Worm (Caenorhabditis elegans) whole organism, L4 larva: Measurements from ENCODE around the gene Y45F3A.4.

Source experiments
- F10B5.3 ChIP-seq: sonication (generic microtip); optimal IDR thresholded peaks from 2 replicates; lab custom pipeline; 2016; ENCODE audit warnings: mild to moderate bottlenecking, missing genetic modification characterization, missing compliant biosample characterization
- F26F4.8 ChIP-seq: fragments of 200-800 bp; sonication (Bioruptor generic); conservative IDR thresholded peaks from 2 replicates; pipeline ENCODE4 v1.3.6; 2022; ENCODE audit warnings: missing genetic modification characterization, missing compliant biosample characterization
- F37D6.2 ChIP-seq: sonication (generic microtip); optimal IDR thresholded peaks from 2 replicates; lab custom pipeline; 2016; ENCODE audit warnings: mild to moderate bottlenecking, missing genetic modification characterization, missing compliant biosample characterization
- F44E2.7 ChIP-seq: fragments of 200-800 bp; sonication (Bioruptor generic); IDR thresholded peaks from 2 replicates; pipeline ENCODE4 v2.1.2; 2022; ENCODE audit warnings: missing genetic modification characterization, missing compliant biosample characterization
- Y75B8A.6 ChIP-seq: fragments of 200-800 bp; sonication (Bioruptor generic); IDR thresholded peaks from 2 replicates; pipeline ENCODE4 v1.3.6; 2022; ENCODE audit warnings: missing genetic modification reagents, missing genetic modification characterization, missing compliant biosample characterization
- ZK337.2 ChIP-seq: fragments of 200-800 bp; sonication (Bioruptor generic); IDR thresholded peaks from 2 replicates; pipeline ENCODE4 v1.3.6; 2022; ENCODE audit warnings: missing genetic modification reagents, missing genetic modification characterization, missing compliant biosample characterization
- aly-2 ChIP-seq: sonication (generic microtip); optimal IDR thresholded peaks from 2 replicates; lab custom pipeline; 2018; ENCODE audit warnings: missing biosample characterization, missing genetic modification characterization
- arid-1 ChIP-seq: fragments of 200-800 bp; sonication (Bioruptor generic); conservative IDR thresholded peaks from 2 replicates; pipeline ENCODE4 v1.3.6; 2022; ENCODE audit warnings: missing genetic modification reagents, missing genetic modification characterization, missing compliant biosample characterization
- ceh-28 ChIP-seq: fragments of 150-350 bp; optimal IDR thresholded peaks from 2 replicates; lab custom pipeline; 2014; ENCODE audit warnings: missing biosample characterization, missing genetic modification reagents, missing genetic modification characterization
- ceh-44 ChIP-seq: fragments of 200-800 bp; sonication (Bioruptor generic); IDR thresholded peaks from 2 replicates; pipeline ENCODE4 v1.3.6; 2022; ENCODE audit warnings: missing genetic modification reagents, missing genetic modification characterization, missing compliant biosample characterization
- cey-2 ChIP-seq: sonication (generic microtip); optimal IDR thresholded peaks from 3 replicates; lab custom pipeline; 2017; ENCODE audit warnings: missing genetic modification characterization, mild to moderate bottlenecking, missing compliant biosample characterization, antibody characterized with exemption, borderline replicate concordance; ENCODE audit not compliant: insufficient read depth
- ctbp-1 ChIP-seq: fragments of 200-800 bp; sonication (Bioruptor generic); IDR thresholded peaks from 2 replicates; pipeline ENCODE4 v1.3.6; 2022; ENCODE audit warnings: missing genetic modification reagents, missing genetic modification characterization, missing compliant biosample characterization
- daf-16 ChIP-seq, 3 experiments: sonication (generic microtip); optimal IDR thresholded peaks; 2 replicates each; lab custom pipeline; 2016 to 2017; ENCODE audit warnings: missing genetic modification characterization in 3 of 3, missing genetic modification reagents in 3 of 3, mild to moderate bottlenecking in 2 of 3, missing compliant biosample characterization in 2 of 3, missing biosample characterization in 1 of 3, moderate library complexity in 1 of 3
- dpl-1 ChIP-seq: fragments of 150-350 bp; optimal IDR thresholded peaks from 2 replicates; lab custom pipeline; 2014; ENCODE audit warnings: missing biosample characterization, missing genetic modification reagents, missing genetic modification characterization
- duxl-1 ChIP-seq: sonication (generic microtip); optimal IDR thresholded peaks from 2 replicates; lab custom pipeline; 2016; ENCODE audit warnings: mild to moderate bottlenecking, missing genetic modification characterization, moderate library complexity, missing compliant biosample characterization; ENCODE audit not compliant: poor library complexity
- egl-43 ChIP-seq: fragments of 200-800 bp; sonication (Bioruptor generic); IDR thresholded peaks from 2 replicates; pipeline ENCODE4 v1.3.6; 2022; ENCODE audit warnings: missing genetic modification reagents, missing genetic modification characterization, missing compliant biosample characterization
- hif-1 ChIP-seq, 2 experiments: sonication (generic microtip); optimal IDR thresholded peaks; 2 replicates each; lab custom pipeline; 2016 to 2017; ENCODE audit warnings: missing compliant biosample characterization in 2 of 2, missing genetic modification characterization in 2 of 2, missing genetic modification reagents in 2 of 2, missing genotype in 2 of 2, mild to moderate bottlenecking in 1 of 2
- hlh-11 ChIP-seq: fragments of 200-800 bp; sonication (Bioruptor generic); optimal IDR thresholded peaks from 2 replicates; lab custom pipeline; 2018; ENCODE audit warnings: mild to moderate bottlenecking, missing genetic modification characterization, missing compliant biosample characterization
- hlh-30 ChIP-seq: sonication (generic microtip); optimal IDR thresholded peaks from 2 replicates; lab custom pipeline; 2017; ENCODE audit warnings: antibody characterized with exemption, mild to moderate bottlenecking, missing genetic modification characterization, missing compliant biosample characterization; ENCODE audit not compliant: insufficient read depth
- hmg-1.1 ChIP-seq: fragments of 200-800 bp; sonication (Bioruptor generic); IDR thresholded peaks from 2 replicates; pipeline ENCODE4 v1.3.6; 2022; ENCODE audit warnings: missing genetic modification reagents, missing genetic modification characterization, missing compliant biosample characterization
- lin-1 ChIP-seq: fragments of 200-800 bp; sonication (Bioruptor generic); IDR thresholded peaks from 2 replicates; pipeline ENCODE4 v1.3.6; 2022; ENCODE audit warnings: missing genetic modification reagents, missing genetic modification characterization, missing compliant biosample characterization
- lin-38 ChIP-seq: fragments of 200-800 bp; sonication (Bioruptor generic); IDR thresholded peaks from 2 replicates; pipeline ENCODE4 v1.3.6; 2022; ENCODE audit warnings: missing genetic modification reagents, missing genetic modification characterization, missing compliant biosample characterization
- madf-9 ChIP-seq: fragments of 200-800 bp; sonication (Bioruptor generic); conservative IDR thresholded peaks from 2 replicates; pipeline ENCODE4 v1.3.6; 2022; ENCODE audit warnings: missing genetic modification reagents, missing genetic modification characterization, missing compliant biosample characterization
- mdt-29 ChIP-seq: fragments of 200-800 bp; sonication (Bioruptor generic); IDR thresholded peaks from 2 replicates; pipeline ENCODE4 v1.3.6; 2022; ENCODE audit warnings: missing genetic modification reagents, missing genetic modification characterization, missing compliant biosample characterization
- mep-1 ChIP-seq: fragments of 150-350 bp; sonication (generic microtip); optimal IDR thresholded peaks from 3 replicates; lab custom pipeline; 2014; ENCODE audit warnings: missing biosample characterization, missing genetic modification characterization
- mes-2 ChIP-seq: sonication (generic microtip); optimal IDR thresholded peaks from 2 replicates; lab custom pipeline; 2016; ENCODE audit warnings: missing genotype, mild to moderate bottlenecking, missing genetic modification characterization, missing compliant biosample characterization; ENCODE audit not compliant: poor library complexity, severe bottlenecking
- mxl-2 ChIP-seq: fragments of 200-800 bp; sonication (Bioruptor generic); conservative IDR thresholded peaks from 2 replicates; pipeline ENCODE4 v1.3.6; 2022; ENCODE audit warnings: missing genetic modification reagents, missing genetic modification characterization, missing compliant biosample characterization
- mxl-3 ChIP-seq: fragments of 200-800 bp; sonication (Bioruptor generic); optimal IDR thresholded peaks from 2 replicates; lab custom pipeline; 2018; ENCODE audit warnings: mild to moderate bottlenecking, missing genetic modification characterization, missing compliant biosample characterization
- nhr-10 ChIP-seq: fragments of 150-350 bp; optimal IDR thresholded peaks from 2 replicates; lab custom pipeline; 2014; ENCODE audit warnings: missing biosample characterization, missing genetic modification characterization
- nhr-102 ChIP-seq: sonication (generic microtip); optimal IDR thresholded peaks from 2 replicates; lab custom pipeline; 2016; ENCODE audit warnings: mild to moderate bottlenecking, missing genetic modification characterization, moderate library complexity, missing compliant biosample characterization
- nhr-11 ChIP-seq: fragments of 150-350 bp; optimal IDR thresholded peaks from 2 replicates; lab custom pipeline; 2014; ENCODE audit warnings: missing biosample characterization, missing genetic modification characterization
- nhr-237 ChIP-seq: sonication (generic microtip); optimal IDR thresholded peaks from 2 replicates; lab custom pipeline; 2017; ENCODE audit warnings: missing biosample characterization, missing genetic modification characterization
- nhr-28 ChIP-seq: fragments of 150-350 bp; optimal IDR thresholded peaks from 2 replicates; lab custom pipeline; 2014; ENCODE audit warnings: missing biosample characterization, missing genetic modification characterization
- nhr-41 ChIP-seq: fragments of 200-800 bp; sonication (Bioruptor generic); IDR thresholded peaks from 2 replicates; pipeline ENCODE4 v1.3.6; 2022; ENCODE audit warnings: missing genetic modification reagents, missing genetic modification characterization, missing compliant biosample characterization
- nhr-42 ChIP-seq: fragments of 200-800 bp; sonication (Bioruptor generic); IDR thresholded peaks from 2 replicates; pipeline ENCODE4 v1.3.6; 2022; ENCODE audit warnings: missing genetic modification characterization, missing compliant biosample characterization
- nhr-48 ChIP-seq: sonication (generic microtip); optimal IDR thresholded peaks from 2 replicates; lab custom pipeline; 2016; ENCODE audit warnings: mild to moderate bottlenecking, missing genetic modification characterization, missing compliant biosample characterization
- nhr-76 ChIP-seq: fragments of 150-350 bp; optimal IDR thresholded peaks from 2 replicates; lab custom pipeline; 2014; ENCODE audit warnings: missing biosample characterization, missing genetic modification characterization
- pha-4 ChIP-seq, 2 experiments: fragments of 150-350 bp in 1 of 2; fragments of 200-800 bp in 1 of 2; sonication (Bioruptor generic) in 1 of 2; IDR thresholded peaks in 1 of 2; optimal IDR thresholded peaks in 1 of 2; 2 replicates each; pipeline versions ENCODE4 v1.3.6 to Lab custom; 2014 to 2022; ENCODE audit warnings: missing genetic modification characterization in 2 of 2, missing genetic modification reagents in 2 of 2, missing biosample characterization in 1 of 2, missing compliant biosample characterization in 1 of 2
- sdz-12 ChIP-seq: fragments of 200-800 bp; sonication (Bioruptor generic); optimal IDR thresholded peaks from 2 replicates; lab custom pipeline; 2018; ENCODE audit warnings: mild to moderate bottlenecking, missing genetic modification characterization, missing compliant biosample characterization
- set-16 ChIP-seq: fragments of 200-800 bp; sonication (Bioruptor generic); IDR thresholded peaks from 2 replicates; pipeline ENCODE4 v1.3.6; 2022; ENCODE audit warnings: missing genetic modification reagents, missing genetic modification characterization, missing compliant biosample characterization
- skn-1 ChIP-seq: fragments of 150-350 bp; optimal IDR thresholded peaks from 2 replicates; lab custom pipeline; 2014; ENCODE audit warnings: missing biosample characterization, missing genetic modification characterization
- spr-1 ChIP-seq: sonication (generic microtip); optimal IDR thresholded peaks from 2 replicates; lab custom pipeline; 2016; ENCODE audit warnings: mild to moderate bottlenecking, missing genetic modification characterization, missing compliant biosample characterization
- tag-97 ChIP-seq: fragments of 200-800 bp; sonication (Bioruptor generic); IDR thresholded peaks from 2 replicates; pipeline ENCODE4 v1.3.6; 2022; ENCODE audit warnings: missing genetic modification characterization, missing compliant biosample characterization
- tra-1 ChIP-seq: fragments of 200-800 bp; sonication (Bioruptor generic); IDR thresholded peaks from 2 replicates; pipeline ENCODE4 v1.3.6; 2022; ENCODE audit warnings: missing genetic modification reagents, missing genetic modification characterization, missing compliant biosample characterization
- unc-130 ChIP-seq: sonication (generic microtip); optimal IDR thresholded peaks from 2 replicates; lab custom pipeline; 2016; ENCODE audit warnings: missing genetic modification reagents, missing genetic modification characterization, missing compliant biosample characterization
- zfp-2 ChIP-seq: sonication (generic microtip); optimal IDR thresholded peaks from 2 replicates; lab custom pipeline; 2016; ENCODE audit warnings: mild to moderate bottlenecking, missing genetic modification characterization, missing compliant biosample characterization
- zfp-3 ChIP-seq: fragments of 200-800 bp; sonication (Bioruptor generic); conservative IDR thresholded peaks from 2 replicates; pipeline ENCODE4 v1.3.6; 2022; ENCODE audit warnings: missing genetic modification reagents, missing genetic modification characterization, missing compliant biosample characterization
- zip-2 ChIP-seq: fragments of 150-350 bp; optimal IDR thresholded peaks from 2 replicates; lab custom pipeline; 2014; ENCODE audit warnings: missing biosample characterization, missing genetic modification characterization

Gene Y45F3A.4

ce11 chrIII:10537558-10537957 lies 37.7 kb downstream of the Y45F3A.4 start:
- no peak for TF ChIP-seq lin-1 (GFP tag; lab: Robert Waterston, UW)
- no peak for TF ChIP-seq ZK337.2 (GFP tag; lab: Robert Waterston, UW)
- no peak for TF ChIP-seq F44E2.7 (GFP tag; lab: Robert Waterston, UW)
- no peak for TF ChIP-seq skn-1
- TF ChIP-seq mdt-29 (GFP tag; lab: Robert Waterston, UW) = no peak
- no peak for TF ChIP-seq dpl-1 (GFP tag; lab: Kevin White, UChicago)
- TF ChIP-seq hif-1 (tag; optimal IDR thresholded peaks at IDR 0.05; lab: Kevin White, UChicago) = peak in 1 of 2 experiments; percentile 18
- no peak for TF ChIP-seq F10B5.3
- TF ChIP-seq hmg-1.1 = no peak
- TF ChIP-seq nhr-11 (tag; lab: Kevin White, UChicago) = no peak
- TF ChIP-seq tra-1 (GFP tag; lab: Robert Waterston, UW) = no peak
- 0 out of 2 replicates have a peak, but pooled peaks have one; percentile 24 for TF ChIP-seq arid-1
- TF ChIP-seq duxl-1 (tag; lab: Kevin White, UChicago) = peak; percentile 14
- TF ChIP-seq nhr-41 (GFP tag; lab: Robert Waterston, UW) = no peak
- TF ChIP-seq nhr-237 (tag; lab: Kevin White, UChicago) = no peak
- TF ChIP-seq mep-1 (tag; lab: Kevin White, UChicago) = no peak
- TF ChIP-seq unc-130 (GFP tag; lab: Kevin White, UChicago) = no peak
- no peak for TF ChIP-seq zip-2 (tag; lab: Kevin White, UChicago)
- no peak for TF ChIP-seq aly-2 (tag; lab: Kevin White, UChicago)
- TF ChIP-seq tag-97 = no peak
- peak; percentile 39 for TF ChIP-seq spr-1 (tag; lab: Kevin White, UChicago)
- TF ChIP-seq ctbp-1 (GFP tag; lab: Robert Waterston, UW) = 0 out of 2 replicates have a peak, but pooled peaks have one; percentile 18
- no peak for TF ChIP-seq daf-16 (GFP tag; optimal IDR thresholded peaks at IDR 0.05; lab: Kevin White, UChicago)
- TF ChIP-seq daf-16 (tag; optimal IDR thresholded peaks at IDR 0.05; lab: Kevin White, UChicago) = peak; percentile 29
- 0 out of 2 replicates have a peak, but pooled peaks have one; percentile 61 for TF ChIP-seq Y75B8A.6
- TF ChIP-seq F26F4.8 (GFP tag; lab: Robert Waterston, UW) = no peak
- TF ChIP-seq mxl-3 (GFP tag; lab: Kevin White, UChicago) = peak; percentile 32
- TF ChIP-seq nhr-48 (tag; lab: Kevin White, UChicago) = no peak
- 0 out of 2 replicates have a peak, but pooled peaks have one; percentile 34 for TF ChIP-seq egl-43 (GFP tag; lab: Robert Waterston, UW)
- TF ChIP-seq nhr-102 (tag; lab: Kevin White, UChicago) = peak; percentile 14
- no peak for TF ChIP-seq mxl-2
- no peak for TF ChIP-seq madf-9 (GFP tag; lab: Robert Waterston, UW)
- TF ChIP-seq nhr-28 = peak; percentile 2
- no peak for TF ChIP-seq ceh-44 (GFP tag; lab: Robert Waterston, UW)
- TF ChIP-seq hlh-11 (tag; lab: Kevin White, UChicago) = peak; percentile 38
- no peak for TF ChIP-seq nhr-10 (tag; lab: Kevin White, UChicago)
- peak; percentile 46; the same call in 1 of the 2 replicates for TF ChIP-seq nhr-42
- no peak for TF ChIP-seq nhr-76 (tag; lab: Kevin White, UChicago)
- TF ChIP-seq hlh-30 (tag; lab: Kevin White, UChicago) = peak; percentile 38
- no peak for TF ChIP-seq pha-4 (GFP tag; IDR thresholded peaks at IDR 0.05; lab: Robert Waterston, UW)
- no peak for TF ChIP-seq pha-4 (tag; optimal IDR thresholded peaks at IDR 0.05; lab: Kevin White, UChicago)
- no peak for TF ChIP-seq ceh-28
- 0 out of 2 replicates have a peak, but pooled peaks have one; percentile 36 for TF ChIP-seq lin-38
- TF ChIP-seq cey-2 (tag; lab: Kevin White, UChicago) = no peak
- TF ChIP-seq F37D6.2 (tag; lab: Kevin White, UChicago) = no peak
- no peak for TF ChIP-seq set-16 (GFP tag; lab: Robert Waterston, UW)
- TF ChIP-seq zfp-3 = 0 out of 2 replicates have a peak, but pooled peaks have one; percentile 52
- TF ChIP-seq zfp-2 (tag; lab: Kevin White, UChicago) = no peak
- no peak for TF ChIP-seq sdz-12 (GFP tag; lab: Kevin White, UChicago)
- TF ChIP-seq mes-2 (tag; lab: Kevin White, UChicago) = no peak
